Fruit fly (Drosophila melanogaster): ENCODE measurements around the gene CG1924.

dm6 chrX:12128045-12128444 lies 50.4 kb downstream of the CG1924 start:
- TF ChIP-seq maf-S (GFP tag; optimal IDR thresholded peaks at IDR 0.05) (no peak), ase (GFP tag; IDR thresholded peaks at IDR 0.05) (no peak), ems (GFP tag; optimal IDR thresholded peaks at IDR 0.05) (no peak), CG34224 (GFP tag; IDR thresholded peaks at IDR 0.05; ENCODE audit: partially characterized antibody) (no peak), cg (GFP tag; optimal IDR thresholded peaks at IDR 0.05) (no peak), ftz-f1 (GFP tag; optimal IDR thresholded peaks at IDR 0.05) (no peak), Xrp1 (GFP tag; IDR thresholded peaks at IDR 0.05) (no peak), Trl (optimal IDR thresholded peaks at IDR 0.05) (no peak), Trl (GFP tag; optimal IDR thresholded peaks at IDR 0.05) (no peak), Rfx (GFP tag; IDR thresholded peaks at IDR 0.05) (no peak), nerfin-1 (tag; optimal IDR thresholded peaks at IDR 0.05) (no peak), Camta (GFP tag; optimal IDR thresholded peaks at IDR 0.05) (no peak)

Measured in whole organism, embryonic.